Fruit fly (Drosophila melanogaster): ENCODE results near the gene CG43725.

The CG43725 gene

dm6 chr2L:11106562-11106962, 31.2 kb downstream of the CG43725 start, which contains the start of gene Reps (continued):
- TF ChIP-seq hbn (GFP tag; IDR thresholded peaks at IDR 0.05; ENCODE audit: partially characterized antibody): peak; percentile 56; the same call in 1 of the 2 replicates
- TF ChIP-seq Mes4 (GFP tag; optimal IDR thresholded peaks at IDR 0.05): peak; percentile 95
- peak; percentile 97 for TF ChIP-seq CG16863 (GFP tag; optimal IDR thresholded peaks at IDR 0.05)
- peak; percentile 88 for TF ChIP-seq CG4360 (GFP tag; IDR thresholded peaks at IDR 0.05)
- peak; percentile 94 for TF ChIP-seq btn (GFP tag; optimal IDR thresholded peaks at IDR 0.05)
- TF ChIP-seq CG31388 (GFP tag; optimal IDR thresholded peaks at IDR 0.05): peak; percentile 97
- peak; percentile 96 for TF ChIP-seq Nf-YA (GFP tag; IDR thresholded peaks at IDR 0.05)
- TF ChIP-seq pum (GFP tag; optimal IDR thresholded peaks at IDR 0.05): peak; percentile 98
- peak; percentile 98 for TF ChIP-seq HHEX (GFP tag; optimal IDR thresholded peaks at IDR 0.05)
- TF ChIP-seq dysf (GFP tag; IDR thresholded peaks at IDR 0.05): peak; percentile 99
- TF ChIP-seq CG6683 (GFP tag; optimal IDR thresholded peaks at IDR 0.05): peak; percentile 95
- peak; percentile 90 for TF ChIP-seq p53 (GFP tag; optimal IDR thresholded peaks at IDR 0.05)
- peak; percentile 89 for TF ChIP-seq Neu2 (GFP tag; optimal IDR thresholded peaks at IDR 0.05; ENCODE audit: borderline replicate concordance)
- TF ChIP-seq CG11695 (GFP tag; IDR thresholded peaks at IDR 0.05): peak; percentile 99
- TF ChIP-seq CG8765 (GFP tag; IDR thresholded peaks at IDR 0.05): peak; percentile 99
- peak; percentile 99 for TF ChIP-seq sob (GFP tag; IDR thresholded peaks at IDR 0.05)
- TF ChIP-seq NC2α (GFP tag; optimal IDR thresholded peaks at IDR 0.05): peak; percentile 95
- TF ChIP-seq bsh (GFP tag; optimal IDR thresholded peaks at IDR 0.05): peak; percentile 87 to 99
- TF ChIP-seq CG2202 (tag; optimal IDR thresholded peaks at IDR 0.05): peak; percentile 97
- TF ChIP-seq CG9876 (GFP tag; optimal IDR thresholded peaks at IDR 0.05): peak; percentile 96
- no peak for TF ChIP-seq h (optimal IDR thresholded peaks at IDR 0.05)
- TF ChIP-seq CG12155 (GFP tag; optimal IDR thresholded peaks at IDR 0.05): peak; percentile 98
- TF ChIP-seq Dip2 (GFP tag; IDR thresholded peaks at IDR 0.05): peak; percentile 76
- peak; percentile 96 for TF ChIP-seq luna (GFP tag; optimal IDR thresholded peaks at IDR 0.05)
- peak; percentile 95 for TF ChIP-seq onecut (GFP tag; IDR thresholded peaks at IDR 0.05)
- TF ChIP-seq ara (GFP tag; IDR thresholded peaks at IDR 0.05): peak; percentile 99
- TF ChIP-seq CG33213 (GFP tag; optimal IDR thresholded peaks at IDR 0.05): peak; percentile 97
- peak; percentile 97 for TF ChIP-seq CG11723 (GFP tag; optimal IDR thresholded peaks at IDR 0.05)
- peak; percentile 91 for TF ChIP-seq grn (GFP tag; optimal IDR thresholded peaks at IDR 0.05)
- TF ChIP-seq CG10267 (tag; optimal IDR thresholded peaks at IDR 0.05): peak; percentile 96
- TF ChIP-seq CG13624 (GFP tag; optimal IDR thresholded peaks at IDR 0.05): peak; percentile 98
- peak; percentile 20; the same call in 1 of the 2 replicates for TF ChIP-seq ato (GFP tag; IDR thresholded peaks at IDR 0.05; ENCODE audit: partially characterized antibody)
- TF ChIP-seq CG18599 (GFP tag; optimal IDR thresholded peaks at IDR 0.05): peak; percentile 98
- TF ChIP-seq Sin3A (optimal IDR thresholded peaks at IDR 0.05): peak; percentile 96
- peak; percentile 78 for TF ChIP-seq CG15479 (GFP tag; optimal IDR thresholded peaks at IDR 0.05)
- peak; percentile 99 for TF ChIP-seq slbo (GFP tag; IDR thresholded peaks at IDR 0.05)
- TF ChIP-seq NC2β (GFP tag; optimal IDR thresholded peaks at IDR 0.05): peak; percentile 98
- peak; percentile 96 for TF ChIP-seq CHES-1-like (GFP tag; optimal IDR thresholded peaks at IDR 0.05)
- peak; percentile 99 for TF ChIP-seq CG30431 (GFP tag; optimal IDR thresholded peaks at IDR 0.05)
- peak; percentile 96 for TF ChIP-seq tx (GFP tag; optimal IDR thresholded peaks at IDR 0.05)
- TF ChIP-seq CG8944 (GFP tag; optimal IDR thresholded peaks at IDR 0.05): peak; percentile 97
- peak; percentile 98 for TF ChIP-seq zfh2 (GFP tag; optimal IDR thresholded peaks at IDR 0.05)
- TF ChIP-seq sd (tag; optimal IDR thresholded peaks at IDR 0.05): no peak
- peak; percentile 98 for TF ChIP-seq sens-2 (GFP tag; IDR thresholded peaks at IDR 0.05)
- peak; percentile 98 for TF ChIP-seq Six4 (GFP tag; optimal IDR thresholded peaks at IDR 0.05)
- peak; percentile 97 for TF ChIP-seq CG43689 (GFP tag; IDR thresholded peaks at IDR 0.05)
- TF ChIP-seq eve (GFP tag; optimal IDR thresholded peaks at IDR 0.05): peak in 1 of 2 experiments; percentile 93
- peak; percentile 97 to 98 for TF ChIP-seq Hr51 (GFP tag; optimal IDR thresholded peaks at IDR 0.05)
- peak; percentile 97 for TF ChIP-seq oc (tag; optimal IDR thresholded peaks at IDR 0.05)
- peak; percentile 97 for TF ChIP-seq slp2 (GFP tag; optimal IDR thresholded peaks at IDR 0.05)
- peak; percentile 65 for TF ChIP-seq CG34224 (GFP tag; IDR thresholded peaks at IDR 0.05; ENCODE audit: partially characterized antibody)
- TF ChIP-seq pho (GFP tag; optimal IDR thresholded peaks at IDR 0.05): peak; percentile 98
